Worm (Caenorhabditis elegans): Measurements from ENCODE around the gene nol-9.

The nol-9 gene

DNA sequence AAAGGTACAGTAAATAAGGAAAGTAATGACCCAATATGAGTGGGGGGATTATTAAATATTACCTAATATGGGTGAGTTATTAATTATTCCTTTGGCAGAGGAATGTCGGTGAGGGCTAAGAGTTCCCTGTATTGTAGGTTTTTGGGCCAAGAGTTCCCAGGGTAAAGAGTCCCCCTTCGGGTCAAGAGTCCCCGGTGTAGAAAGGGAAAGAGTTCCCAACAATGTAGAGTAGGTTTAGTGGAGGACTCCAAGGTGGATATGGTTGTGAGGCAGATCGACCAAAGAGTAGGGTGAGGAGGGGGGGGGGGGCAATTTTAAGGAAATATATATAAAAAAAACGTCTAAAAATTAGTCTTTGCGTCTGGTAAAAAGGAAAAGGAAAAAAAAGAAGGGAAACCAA lies 34.6 kb downstream of the nol-9 start (continued):
- TF ChIP-seq cebp-1 (GFP tag; IDR thresholded peaks at IDR 0.05) (no peak), cebp-1 (tag; optimal IDR thresholded peaks at IDR 0.05) (no peak), F52B5.7 (tag; optimal IDR thresholded peaks at IDR 0.05) (no peak), ztf-25 (GFP tag; IDR thresholded peaks at IDR 0.05) (no peak), tbx-9 (tag; optimal IDR thresholded peaks at IDR 0.05; ENCODE audit: borderline replicate concordance) (no peak), F33H1.4 (GFP tag; IDR thresholded peaks at IDR 0.05) (no peak), nhr-80 (tag; optimal IDR thresholded peaks at IDR 0.05) (no peak), snpc-4 (GFP tag; optimal IDR thresholded peaks at IDR 0.05) (no peak), snpc-4 (tag; optimal IDR thresholded peaks at IDR 0.05) (no peak), dpff-1 (tag; optimal IDR thresholded peaks at IDR 0.05) (no peak), cebp-2 (GFP tag; IDR thresholded peaks at IDR 0.05) (0 out of 2 replicates have a peak, but pooled peaks have one; percentile 69), F55B11.4 (tag; optimal IDR thresholded peaks at IDR 0.05; ENCODE audit: borderline replicate concordance, insufficient read depth) (no peak), nhr-120 (GFP tag; IDR thresholded peaks at IDR 0.05) (no peak), unc-130 (GFP tag; optimal IDR thresholded peaks at IDR 0.05) (no peak)

DNA sequence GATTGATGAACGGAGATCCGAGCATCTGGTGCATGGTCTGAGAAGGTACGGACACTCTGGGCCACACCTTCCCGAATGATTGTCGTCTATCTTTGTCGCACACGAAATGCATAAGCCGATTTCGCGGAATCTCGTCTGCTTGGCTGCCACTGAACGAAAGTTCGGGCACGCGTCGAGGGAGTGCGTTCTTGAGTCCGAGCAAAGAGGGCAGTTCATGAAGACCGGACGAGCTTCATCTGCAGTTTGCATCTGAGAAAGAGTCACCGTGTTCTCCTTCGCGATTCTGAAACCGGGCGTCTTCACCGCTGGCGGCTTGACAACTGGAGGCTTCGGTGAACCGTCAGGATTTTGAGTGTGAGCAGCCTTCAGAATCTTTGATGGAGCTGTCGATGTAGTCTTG lies 35.9 kb downstream of the nol-9 start:
- TF ChIP-seq ceh-91 (GFP tag; IDR thresholded peaks at IDR 0.05): no peak
- TF ChIP-seq zfh-2 (GFP tag; conservative IDR thresholded peaks at IDR 0.05): peak; percentile 69
- no peak for TF ChIP-seq zim-3 (tag; optimal IDR thresholded peaks at IDR 0.05)
- no peak for TF ChIP-seq snpc-4 (GFP tag; optimal IDR thresholded peaks at IDR 0.05)
- TF ChIP-seq snpc-4 (tag; optimal IDR thresholded peaks at IDR 0.05): no peak
- no peak for TF ChIP-seq D2030.7 (GFP tag; IDR thresholded peaks at IDR 0.05)
- TF ChIP-seq K12H6.12 (tag; optimal IDR thresholded peaks at IDR 0.05): no peak

DNA sequence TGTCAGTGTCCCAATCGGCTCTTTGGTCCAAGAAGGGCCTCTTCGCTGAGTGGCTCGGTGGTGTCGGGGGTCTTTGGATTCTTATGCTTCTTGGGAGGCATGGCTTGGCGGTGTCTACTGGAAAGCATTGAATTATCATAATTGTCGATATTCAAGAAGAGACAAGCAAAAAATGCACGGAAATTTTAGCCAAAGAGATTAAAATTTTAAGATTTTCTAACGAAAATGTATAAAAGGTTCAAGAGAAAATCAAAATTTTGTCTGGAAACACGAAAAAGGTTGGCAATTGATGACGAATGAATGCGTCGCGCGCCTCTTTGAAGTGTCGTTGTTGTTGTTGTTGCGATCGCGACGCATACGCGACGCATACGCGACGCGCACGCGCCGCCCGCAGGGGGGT lies 38.6 kb downstream of the nol-9 start, which contains the start of gene Y38H8A.12:
Gene Y38H8A.12 (minus strand): TSS at position 101 of the 400 bp plus-strand sequence.
- TF ChIP-seq nfya-1 (tag; optimal IDR thresholded peaks at IDR 0.05; ENCODE audit: borderline replicate concordance, insufficient read depth): no peak
- TF ChIP-seq lsy-27 (tag; optimal IDR thresholded peaks at IDR 0.05; ENCODE audit: borderline replicate concordance, insufficient read depth): no peak
- no peak for TF ChIP-seq cebp-1 (GFP tag; IDR thresholded peaks at IDR 0.05)
- TF ChIP-seq cebp-1 (tag; optimal IDR thresholded peaks at IDR 0.05): no peak
- TF ChIP-seq lin-40 (tag; optimal IDR thresholded peaks at IDR 0.05): no peak
- TF ChIP-seq fkh-3 (tag; optimal IDR thresholded peaks at IDR 0.05): no peak
- no peak for TF ChIP-seq ceh-58 (GFP tag; IDR thresholded peaks at IDR 0.05)
- no peak for TF ChIP-seq ceh-40 (GFP tag; IDR thresholded peaks at IDR 0.05)
- no peak for TF ChIP-seq ama-1 (optimal IDR thresholded peaks at IDR 0.05)
- TF ChIP-seq ama-1 (GFP tag; optimal IDR thresholded peaks at IDR 0.05): no peak
- no peak for TF ChIP-seq ztf-28 (GFP tag; IDR thresholded peaks at IDR 0.05)
- TF ChIP-seq K12H6.12 (tag; optimal IDR thresholded peaks at IDR 0.05): no peak
- no peak for TF ChIP-seq dpff-1 (tag; optimal IDR thresholded peaks at IDR 0.05)
- TF ChIP-seq dpl-1 (GFP tag; optimal IDR thresholded peaks at IDR 0.05): no peak

DNA sequence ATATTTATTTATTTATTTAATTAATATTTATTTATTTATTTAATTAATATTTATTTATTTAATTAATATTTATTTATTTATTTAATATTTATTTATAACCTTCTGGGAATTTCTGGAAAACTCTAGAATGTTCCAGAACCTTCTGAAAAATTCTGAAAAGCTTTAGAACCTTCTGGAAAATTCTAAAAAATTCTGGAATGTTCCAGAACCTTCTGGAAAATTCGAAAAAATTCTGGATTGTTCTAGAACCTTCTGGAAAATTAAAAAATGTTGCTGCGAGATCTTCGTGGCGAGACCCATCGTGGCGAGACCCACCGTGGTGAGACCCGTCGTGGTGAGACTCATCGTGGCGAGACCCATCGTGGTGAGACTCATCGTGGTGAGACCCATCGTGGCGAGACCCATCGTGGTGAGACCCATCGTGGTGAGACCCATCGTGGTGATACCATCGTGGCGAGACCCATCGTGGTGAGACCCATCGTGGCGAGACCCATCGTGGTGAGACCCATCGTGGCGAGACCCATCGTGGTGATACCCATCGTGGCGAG lies 39.9 kb downstream of the nol-9 start:
- TF ChIP-seq egrh-3 (GFP tag; IDR thresholded peaks at IDR 0.05) (peak; percentile 51; the same call in 1 of the 2 replicates), hsf-1 (GFP tag; IDR thresholded peaks at IDR 0.05) (peak; percentile 94), cebp-2 (GFP tag; IDR thresholded peaks at IDR 0.05) (peak; percentile 82; the same call in 1 of the 2 replicates), F33H1.4 (GFP tag; IDR thresholded peaks at IDR 0.05) (peak; percentile 37)

DNA sequence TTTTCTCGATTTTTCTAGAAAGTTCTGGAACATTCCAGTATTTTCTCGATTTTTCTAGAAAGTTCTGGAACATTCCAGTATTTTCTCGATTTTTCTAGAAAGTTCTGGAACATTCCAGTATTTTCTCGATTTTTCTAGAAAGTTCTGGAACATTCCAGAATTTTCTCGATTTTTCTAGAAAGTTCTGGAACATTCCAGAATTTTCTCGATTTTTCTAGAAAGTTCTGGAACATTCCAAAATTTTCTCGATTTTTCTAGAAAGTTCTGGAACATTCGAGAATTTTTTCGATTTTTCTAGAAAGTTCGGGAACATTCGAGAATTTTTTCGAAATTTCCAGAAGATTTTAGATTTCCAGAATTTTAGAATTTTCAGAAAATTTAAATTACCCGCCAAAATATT lies 41.6 kb downstream of the nol-9 start:
- TF ChIP-seq ceh-58 (GFP tag; IDR thresholded peaks at IDR 0.05) (peak; percentile 97), bed-1 (GFP tag; IDR thresholded peaks at IDR 0.05) (peak; percentile 89; the same call in 1 of the 2 replicates), attf-6 (GFP tag; IDR thresholded peaks at IDR 0.05) (peak; percentile 89), Y56A3A.18 (GFP tag; IDR thresholded peaks at IDR 0.05) (0 out of 2 replicates have a peak, but pooled peaks have one; percentile 58), Y53G8AR.9 (GFP tag; conservative IDR thresholded peaks at IDR 0.05) (peak; percentile 88), ceh-100 (GFP tag; IDR thresholded peaks at IDR 0.05) (peak; percentile 55; the same call in 1 of the 2 replicates), Y67H2A.10 (GFP tag; conservative IDR thresholded peaks at IDR 0.05) (0 out of 2 replicates have a peak, but pooled peaks have one; percentile 27), aptf-3 (GFP tag; IDR thresholded peaks at IDR 0.05) (0 out of 2 replicates have a peak, but pooled peaks have one; percentile 28), ztf-25 (GFP tag; IDR thresholded peaks at IDR 0.05) (0 out of 2 replicates have a peak, but pooled peaks have one; percentile 13), madf-6 (GFP tag; IDR thresholded peaks at IDR 0.05) (peak; percentile 72), ceh-40 (GFP tag; IDR thresholded peaks at IDR 0.05) (peak; percentile 95), dox-1 (GFP tag; IDR thresholded peaks at IDR 0.05) (peak; percentile 78), Y95B8A.8 (GFP tag; IDR thresholded peaks at IDR 0.05) (peak; percentile 54; the same call in 1 of the 2 replicates), D2030.7 (GFP tag; IDR thresholded peaks at IDR 0.05) (peak; percentile 66), ekl-4 (GFP tag; IDR thresholded peaks at IDR 0.05) (peak; percentile 64; the same call in 1 of the 2 replicates)
